Worm (Caenorhabditis elegans) whole organism, late embryonic: ENCODE measurements around the gene fipr-21.

Experiments
- C38D4.7 ChIP-seq: fragments of 200-800 bp; sonication (Bioruptor generic); optimal IDR thresholded peaks from 2 replicates; lab custom pipeline; 2018; ENCODE audit warnings: mild to moderate bottlenecking, missing genetic modification characterization, moderate library complexity, missing compliant biosample characterization
- K02D7.2 ChIP-seq: sonication (generic microtip); optimal IDR thresholded peaks from 2 replicates; lab custom pipeline; 2017; ENCODE audit warnings: mild to moderate bottlenecking, missing genetic modification characterization, missing compliant biosample characterization
- Y22D7AL.16 ChIP-seq: sonication (generic microtip); optimal IDR thresholded peaks from 2 replicates; lab custom pipeline; 2016; ENCODE audit warnings: missing genetic modification characterization, missing compliant biosample characterization
- ahr-1 ChIP-seq: sonication (generic microtip); optimal IDR thresholded peaks from 2 replicates; lab custom pipeline; 2016; ENCODE audit warnings: missing genetic modification characterization, missing compliant biosample characterization
- ceh-14 ChIP-seq: sonication (generic microtip); optimal IDR thresholded peaks from 2 replicates; lab custom pipeline; 2016; ENCODE audit warnings: missing genotype, missing genetic modification characterization, missing compliant biosample characterization
- ceh-18 ChIP-seq: sonication (generic microtip); optimal IDR thresholded peaks from 2 replicates; lab custom pipeline; 2016; ENCODE audit warnings: missing genetic modification characterization, missing compliant biosample characterization
- ceh-22 ChIP-seq: sonication (generic microtip); optimal IDR thresholded peaks from 2 replicates; lab custom pipeline; 2017; ENCODE audit warnings: missing biosample characterization, missing genetic modification characterization
- ceh-31 ChIP-seq: sonication (generic microtip); optimal IDR thresholded peaks from 2 replicates; lab custom pipeline; 2016; ENCODE audit warnings: missing genetic modification characterization, missing compliant biosample characterization
- ceh-34 ChIP-seq: sonication (generic microtip); optimal IDR thresholded peaks from 2 replicates; lab custom pipeline; 2016; ENCODE audit warnings: mild to moderate bottlenecking, missing genetic modification characterization, missing compliant biosample characterization
- ceh-45 ChIP-seq: fragments of 200-800 bp; sonication (Bioruptor generic); IDR thresholded peaks from 2 replicates; pipeline ENCODE4 v1.3.6; 2022; ENCODE audit warnings: missing genetic modification reagents, missing genetic modification characterization, missing compliant biosample characterization
- dve-1 ChIP-seq: sonication (generic microtip); optimal IDR thresholded peaks from 2 replicates; lab custom pipeline; 2017; ENCODE audit warnings: antibody characterized with exemption, mild to moderate bottlenecking, missing genetic modification characterization, missing compliant biosample characterization
- ets-4 ChIP-seq: sonication (generic microtip); optimal IDR thresholded peaks from 2 replicates; lab custom pipeline; 2016; ENCODE audit warnings: missing genetic modification characterization, missing compliant biosample characterization
- fax-1 ChIP-seq: sonication (generic microtip); optimal IDR thresholded peaks from 2 replicates; lab custom pipeline; 2016; ENCODE audit warnings: missing genotype, missing genetic modification characterization, missing compliant biosample characterization
- fkh-6 ChIP-seq: sonication (generic microtip); optimal IDR thresholded peaks from 2 replicates; lab custom pipeline; 2016; ENCODE audit warnings: missing genetic modification characterization, missing compliant biosample characterization
- hlh-6 ChIP-seq: sonication (generic microtip); optimal IDR thresholded peaks from 2 replicates; lab custom pipeline; 2016; ENCODE audit warnings: missing genotype, missing genetic modification characterization, missing compliant biosample characterization
- lim-6 ChIP-seq: sonication (generic microtip); optimal IDR thresholded peaks from 2 replicates; lab custom pipeline; 2016; ENCODE audit warnings: missing genetic modification characterization, missing compliant biosample characterization
- lin-11 ChIP-seq: fragments of 200-800 bp; sonication (Bioruptor generic); optimal IDR thresholded peaks from 2 replicates; lab custom pipeline; 2018; ENCODE audit warnings: mild to moderate bottlenecking, missing genetic modification characterization, missing compliant biosample characterization
- madf-2 ChIP-seq: sonication (generic microtip); optimal IDR thresholded peaks from 2 replicates; lab custom pipeline; 2017; ENCODE audit warnings: missing genetic modification characterization, missing compliant biosample characterization
- nhr-11 ChIP-seq: fragments of 150-350 bp; optimal IDR thresholded peaks from 2 replicates; lab custom pipeline; 2014; ENCODE audit warnings: missing biosample characterization, missing genetic modification characterization
- nhr-232 ChIP-seq: sonication (generic microtip); optimal IDR thresholded peaks from 2 replicates; lab custom pipeline; 2016; ENCODE audit warnings: missing genetic modification characterization, missing compliant biosample characterization
- pha-2 ChIP-seq: sonication (generic microtip); optimal IDR thresholded peaks from 2 replicates; lab custom pipeline; 2017; ENCODE audit warnings: mild to moderate bottlenecking, missing genetic modification characterization, missing compliant biosample characterization
- pha-4 ChIP-seq: fragments of 150-350 bp; optimal IDR thresholded peaks from 2 replicates; lab custom pipeline; 2018; ENCODE audit warnings: missing biosample characterization, missing genetic modification reagents, missing genetic modification characterization
- ref-2 ChIP-seq: sonication (generic microtip); optimal IDR thresholded peaks from 2 replicates; lab custom pipeline; 2016; ENCODE audit warnings: missing genetic modification characterization, missing compliant biosample characterization
- rnt-1 ChIP-seq: sonication (generic microtip); optimal IDR thresholded peaks from 2 replicates; lab custom pipeline; 2016; ENCODE audit warnings: missing genetic modification characterization, missing compliant biosample characterization
- syd-9 ChIP-seq: sonication (generic microtip); optimal IDR thresholded peaks from 2 replicates; lab custom pipeline; 2016; ENCODE audit warnings: mild to moderate bottlenecking, missing genetic modification characterization, moderate library complexity, missing compliant biosample characterization
- tbx-2 ChIP-seq: sonication (generic microtip); optimal IDR thresholded peaks from 2 replicates; lab custom pipeline; 2016; ENCODE audit warnings: missing genetic modification characterization, missing compliant biosample characterization
- tbx-7 ChIP-seq: sonication (generic microtip); optimal IDR thresholded peaks from 2 replicates; lab custom pipeline; 2016; ENCODE audit warnings: missing genotype, missing genetic modification characterization, missing compliant biosample characterization
- ttx-3 ChIP-seq: sonication (generic microtip); optimal IDR thresholded peaks from 2 replicates; lab custom pipeline; 2016; ENCODE audit warnings: missing genetic modification reagents, missing genetic modification characterization, missing compliant biosample characterization
- unc-3 ChIP-seq, 2 experiments: fragments of 200-800 bp in 1 of 2; sonication (Bioruptor generic) in 1 of 2; sonication (generic microtip) in 1 of 2; conservative IDR thresholded peaks in 1 of 2; optimal IDR thresholded peaks in 1 of 2; 2 replicates each; pipeline versions ENCODE4 v1.3.6 to Lab custom; 2016 to 2022; ENCODE audit warnings: missing compliant biosample characterization in 2 of 2, missing genetic modification characterization in 2 of 2, missing genetic modification reagents in 1 of 2
- unc-42 ChIP-seq: sonication (generic microtip); optimal IDR thresholded peaks from 2 replicates; lab custom pipeline; 2016; ENCODE audit warnings: missing genotype, missing genetic modification characterization, missing compliant biosample characterization
- unc-55 ChIP-seq: sonication (generic microtip); optimal IDR thresholded peaks from 2 replicates; lab custom pipeline; 2017; ENCODE audit warnings: missing biosample characterization, missing genetic modification reagents, missing genetic modification characterization
- unc-86 ChIP-seq: sonication (generic microtip); optimal IDR thresholded peaks from 2 replicates; lab custom pipeline; 2016; ENCODE audit warnings: missing genetic modification characterization, missing compliant biosample characterization

The fipr-21 gene

ce11 chrX:10319653-10320052 lies 15.3 kb downstream of the fipr-21 start:
- TF ChIP-seq ceh-31 (tag; lab: Kevin White, UChicago) (no peak), ceh-45 (GFP tag; lab: Robert Waterston, UW) (no peak), fax-1 (tag; lab: Kevin White, UChicago) (no peak), ahr-1 (tag; lab: Kevin White, UChicago) (no peak)

ce11 chrX:10321401-10321800 lies 17.1 kb downstream of the fipr-21 start:
- TF ChIP-seq tbx-7 (tag; lab: Kevin White, UChicago) (no peak), unc-42 (tag; lab: Kevin White, UChicago) (no peak), rnt-1 (tag; lab: Kevin White, UChicago) (no peak)
- TF ChIP-seq, all 69 proteins: peak for 0

ce11 chrX:10327323-10328022 lies 23.1 kb downstream of the fipr-21 start, which contains the start of gene acl-5:
acl-5 (minus strand) TSS chrX:10327456.
- TF ChIP-seq fkh-6 (no peak), ref-2 (tag; lab: Kevin White, UChicago) (no peak), nhr-11 (tag; lab: Kevin White, UChicago) (no peak), pha-4 (tag; lab: Kevin White, UChicago) (no peak), pha-2 (no peak), fax-1 (tag; lab: Kevin White, UChicago) (no peak), ceh-31 (tag; lab: Kevin White, UChicago) (no peak), unc-42 (tag; lab: Kevin White, UChicago) (no peak), ttx-3 (tag; lab: Kevin White, UChicago) (no peak), unc-3 (GFP tag; conservative IDR thresholded peaks at IDR 0.05; lab: Robert Waterston, UW) (no peak), unc-3 (tag; optimal IDR thresholded peaks at IDR 0.05; lab: Kevin White, UChicago) (no peak), ceh-34 (no peak), lin-11 (tag; lab: Kevin White, UChicago) (no peak), nhr-232 (tag; lab: Kevin White, UChicago) (no peak), ets-4 (no peak), ceh-14 (no peak), tbx-2 (tag; lab: Kevin White, UChicago) (no peak), Y22D7AL.16 (no peak), ceh-22 (tag; lab: Kevin White, UChicago) (no peak)
- TF ChIP-seq, all 69 proteins: peak for 0

ce11 chrX:10332035-10332614 lies 27.8 kb downstream of the fipr-21 start:
- no peak for TF ChIP-seq pha-2
- no peak for TF ChIP-seq dve-1
- TF ChIP-seq syd-9 (tag; lab: Kevin White, UChicago), result peak; percentile 10
- TF ChIP-seq unc-86 (tag; lab: Kevin White, UChicago), result no peak
- TF ChIP-seq unc-42 (tag; lab: Kevin White, UChicago), result peak; percentile 39
- no peak for TF ChIP-seq K02D7.2 (tag; lab: Kevin White, UChicago)
- peak; percentile 41 for TF ChIP-seq ceh-31 (tag; lab: Kevin White, UChicago)
- TF ChIP-seq rnt-1 (tag; lab: Kevin White, UChicago), result peak; percentile 24
- TF ChIP-seq C38D4.7 (GFP tag; lab: Kevin White, UChicago), result no peak
- TF ChIP-seq madf-2 (tag; lab: Kevin White, UChicago), result no peak
- no peak for TF ChIP-seq nhr-11 (tag; lab: Kevin White, UChicago)
- TF ChIP-seq hlh-6 (tag; lab: Kevin White, UChicago), result no peak
- peak; percentile 5 for TF ChIP-seq ceh-18 (tag; lab: Kevin White, UChicago)
- TF ChIP-seq unc-55, result peak; percentile 25
- TF ChIP-seq ceh-34, result peak; percentile 0
- TF ChIP-seq tbx-2 (tag; lab: Kevin White, UChicago), result peak; percentile 20
- no peak for TF ChIP-seq lim-6 (tag; lab: Kevin White, UChicago)
